Worm (Caenorhabditis elegans) whole organism, L4 larva: Measurements from ENCODE around the gene his-17.
A peak's percentile ranks its signal among the peaks of the same experiment; 100 is the strongest.

Source experiments
- F26F4.8 ChIP-seq: fragments of 200-800 bp; sonication (Bioruptor generic); conservative IDR thresholded peaks from 2 replicates; pipeline ENCODE4 v1.3.6; 2022; ENCODE audit warnings: missing genetic modification characterization, missing compliant biosample characterization
- R02D3.7 ChIP-seq: fragments of 150-350 bp; sonication (generic microtip); optimal IDR thresholded peaks from 3 replicates; lab custom pipeline; 2014; ENCODE audit warnings: missing biosample characterization, missing genetic modification characterization
- aly-2 ChIP-seq: sonication (generic microtip); optimal IDR thresholded peaks from 2 replicates; lab custom pipeline; 2018; ENCODE audit warnings: missing biosample characterization, missing genetic modification characterization
- ama-1 ChIP-seq: fragments of 150-350 bp; optimal IDR thresholded peaks from 2 replicates; lab custom pipeline; 2014; ENCODE audit warnings: inconsistent platforms, mixed read lengths
- dpl-1 ChIP-seq: fragments of 150-350 bp; optimal IDR thresholded peaks from 2 replicates; lab custom pipeline; 2014; ENCODE audit warnings: missing biosample characterization, missing genetic modification reagents, missing genetic modification characterization
- fos-1 ChIP-seq: fragments of 150-350 bp; optimal IDR thresholded peaks from 2 replicates; lab custom pipeline; 2014; ENCODE audit warnings: missing biosample characterization, missing genetic modification characterization
- hlh-30 ChIP-seq: sonication (generic microtip); optimal IDR thresholded peaks from 2 replicates; lab custom pipeline; 2017; ENCODE audit warnings: antibody characterized with exemption, mild to moderate bottlenecking, missing genetic modification characterization, missing compliant biosample characterization; ENCODE audit not compliant: insufficient read depth
- nhr-237 ChIP-seq: sonication (generic microtip); optimal IDR thresholded peaks from 2 replicates; lab custom pipeline; 2017; ENCODE audit warnings: missing biosample characterization, missing genetic modification characterization
- nhr-76 ChIP-seq: fragments of 150-350 bp; optimal IDR thresholded peaks from 2 replicates; lab custom pipeline; 2014; ENCODE audit warnings: missing biosample characterization, missing genetic modification characterization
- nhr-77 ChIP-seq: fragments of 150-350 bp; optimal IDR thresholded peaks from 2 replicates; lab custom pipeline; 2014; ENCODE audit warnings: missing biosample characterization, missing genetic modification characterization
- php-3 ChIP-seq: fragments of 200-800 bp; sonication (Bioruptor generic); IDR thresholded peaks from 2 replicates; pipeline ENCODE4 v1.3.6; 2022; ENCODE audit warnings: missing genetic modification reagents, missing genetic modification characterization, missing compliant biosample characterization
- unc-130 ChIP-seq: sonication (generic microtip); optimal IDR thresholded peaks from 2 replicates; lab custom pipeline; 2016; ENCODE audit warnings: missing genetic modification reagents, missing genetic modification characterization, missing compliant biosample characterization
- zag-1 ChIP-seq: fragments of 150-350 bp; optimal IDR thresholded peaks from 2 replicates; lab custom pipeline; 2014; ENCODE audit warnings: missing biosample characterization, missing genetic modification characterization
- ztf-11 ChIP-seq: fragments of 150-350 bp; optimal IDR thresholded peaks from 2 replicates; lab custom pipeline; 2014; ENCODE audit warnings: missing biosample characterization, missing genetic modification characterization

DNA sequence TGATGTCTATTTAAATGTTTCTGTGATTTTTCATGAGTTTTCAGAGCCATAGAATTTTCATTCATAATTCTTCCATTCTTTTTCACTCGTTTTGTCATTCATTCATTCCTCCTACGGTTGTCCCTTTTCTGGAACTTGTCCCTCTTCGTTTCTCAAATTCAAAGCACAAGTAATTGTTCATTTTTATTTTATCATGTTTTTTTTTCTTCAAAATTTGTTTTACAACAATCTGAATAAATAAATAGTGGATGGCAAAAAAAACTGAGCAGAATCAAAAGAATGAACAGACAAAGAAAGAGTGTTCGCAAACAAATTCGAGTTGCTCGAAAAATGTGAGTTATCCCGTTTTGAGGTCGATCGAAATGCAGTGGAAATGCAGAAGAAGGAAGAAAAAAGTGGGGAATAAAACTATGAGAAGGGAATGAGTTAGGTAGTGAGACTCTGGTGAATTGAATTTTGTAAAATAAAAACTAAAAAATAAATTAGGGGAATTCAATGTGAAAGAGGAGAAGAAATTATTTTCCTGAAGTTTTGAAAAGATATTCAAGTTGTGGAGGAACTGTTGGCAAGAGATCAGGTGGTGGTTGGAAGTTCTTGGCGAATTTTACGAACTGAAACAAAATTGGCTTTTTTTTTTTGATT, 41.8 kb upstream of the his-17 start:
- TF ChIP-seq nhr-77 (tag; lab: Kevin White, UChicago) (no peak), zag-1 (tag; lab: Kevin White, UChicago) (no peak), nhr-237 (tag; lab: Kevin White, UChicago) (no peak), ztf-11 (tag; lab: Kevin White, UChicago) (no peak), dpl-1 (GFP tag; lab: Kevin White, UChicago) (no peak), nhr-76 (tag; lab: Kevin White, UChicago) (no peak), unc-130 (GFP tag; lab: Kevin White, UChicago) (no peak), hlh-30 (no peak), R02D3.7 (tag; lab: Kevin White, UChicago) (no peak), ama-1 (lab: Kevin White, UChicago) (peak; percentile 59), F26F4.8 (GFP tag; lab: Robert Waterston, UW) (no peak), fos-1 (tag; lab: Kevin White, UChicago) (no peak), php-3 (0 out of 2 replicates have a peak, but pooled peaks have one; percentile 48), aly-2 (tag; lab: Kevin White, UChicago) (no peak)
